Worm (Caenorhabditis elegans) whole organism, late embryonic: ENCODE data around the gene srt-5.

ENCODE experiments used
- K02D7.2 ChIP-seq: sonication (generic microtip); optimal IDR thresholded peaks from 2 replicates; lab custom pipeline; 2017; ENCODE audit warnings: mild to moderate bottlenecking, missing genetic modification characterization, missing compliant biosample characterization
- K09A11.1 ChIP-seq: sonication (generic microtip); optimal IDR thresholded peaks from 2 replicates; lab custom pipeline; 2017; ENCODE audit warnings: antibody characterized with exemption, mild to moderate bottlenecking, missing genetic modification characterization, missing compliant biosample characterization; ENCODE audit not compliant: insufficient read depth
- Y22D7AL.16 ChIP-seq: sonication (generic microtip); optimal IDR thresholded peaks from 2 replicates; lab custom pipeline; 2016; ENCODE audit warnings: missing genetic modification characterization, missing compliant biosample characterization
- ahr-1 ChIP-seq: sonication (generic microtip); optimal IDR thresholded peaks from 2 replicates; lab custom pipeline; 2016; ENCODE audit warnings: missing genetic modification characterization, missing compliant biosample characterization
- ceh-19 ChIP-seq: fragments of 200-800 bp; sonication (Bioruptor generic); optimal IDR thresholded peaks from 2 replicates; lab custom pipeline; 2018; ENCODE audit warnings: mild to moderate bottlenecking, missing genetic modification characterization, missing compliant biosample characterization
- ceh-2 ChIP-seq: sonication (generic microtip); optimal IDR thresholded peaks from 2 replicates; lab custom pipeline; 2016; ENCODE audit warnings: missing genotype, missing genetic modification characterization, missing compliant biosample characterization
- ceh-22 ChIP-seq: sonication (generic microtip); optimal IDR thresholded peaks from 2 replicates; lab custom pipeline; 2017; ENCODE audit warnings: missing biosample characterization, missing genetic modification characterization
- ceh-24 ChIP-seq: sonication (generic microtip); optimal IDR thresholded peaks from 2 replicates; lab custom pipeline; 2016; ENCODE audit warnings: mild to moderate bottlenecking, missing genetic modification characterization, missing compliant biosample characterization
- ceh-45 ChIP-seq: fragments of 200-800 bp; sonication (Bioruptor generic); IDR thresholded peaks from 2 replicates; pipeline ENCODE4 v1.3.6; 2022; ENCODE audit warnings: missing genetic modification reagents, missing genetic modification characterization, missing compliant biosample characterization
- ceh-9 ChIP-seq: sonication (generic microtip); optimal IDR thresholded peaks from 2 replicates; lab custom pipeline; 2016; ENCODE audit warnings: mild to moderate bottlenecking, missing genetic modification characterization, inconsistent platforms, missing compliant biosample characterization
- dmd-4 ChIP-seq: sonication (generic microtip); optimal IDR thresholded peaks from 2 replicates; lab custom pipeline; 2016; ENCODE audit warnings: borderline replicate concordance, missing genetic modification characterization, missing compliant biosample characterization
- dve-1 ChIP-seq: sonication (generic microtip); optimal IDR thresholded peaks from 2 replicates; lab custom pipeline; 2017; ENCODE audit warnings: antibody characterized with exemption, mild to moderate bottlenecking, missing genetic modification characterization, missing compliant biosample characterization
- fkh-10 ChIP-seq: fragments of 150-350 bp; optimal IDR thresholded peaks from 2 replicates; lab custom pipeline; 2014; ENCODE audit warnings: missing biosample characterization, missing genetic modification reagents, missing genetic modification characterization
- madf-2 ChIP-seq: sonication (generic microtip); optimal IDR thresholded peaks from 2 replicates; lab custom pipeline; 2017; ENCODE audit warnings: missing genetic modification characterization, missing compliant biosample characterization
- nfya-1 ChIP-seq: sonication (generic microtip); optimal IDR thresholded peaks from 2 replicates; lab custom pipeline; 2017; ENCODE audit warnings: missing genetic modification characterization, mild to moderate bottlenecking, missing compliant biosample characterization, antibody characterized with exemption, moderate library complexity
- nhr-11 ChIP-seq: fragments of 150-350 bp; optimal IDR thresholded peaks from 2 replicates; lab custom pipeline; 2014; ENCODE audit warnings: missing biosample characterization, missing genetic modification characterization
- odd-2 ChIP-seq: sonication (generic microtip); optimal IDR thresholded peaks from 2 replicates; lab custom pipeline; 2017; ENCODE audit warnings: antibody characterized with exemption, mild to moderate bottlenecking, missing genetic modification characterization, missing compliant biosample characterization
- pat-9 ChIP-seq: fragments of 200-800 bp; sonication (Bioruptor generic); optimal IDR thresholded peaks from 2 replicates; lab custom pipeline; 2018; ENCODE audit warnings: mild to moderate bottlenecking, missing genetic modification characterization, moderate library complexity, missing compliant biosample characterization
- tbx-7 ChIP-seq: sonication (generic microtip); optimal IDR thresholded peaks from 2 replicates; lab custom pipeline; 2016; ENCODE audit warnings: missing genotype, missing genetic modification characterization, missing compliant biosample characterization
- ttx-3 ChIP-seq: sonication (generic microtip); optimal IDR thresholded peaks from 2 replicates; lab custom pipeline; 2016; ENCODE audit warnings: missing genetic modification reagents, missing genetic modification characterization, missing compliant biosample characterization
- unc-55 ChIP-seq: sonication (generic microtip); optimal IDR thresholded peaks from 2 replicates; lab custom pipeline; 2017; ENCODE audit warnings: missing biosample characterization, missing genetic modification reagents, missing genetic modification characterization
- zip-5 ChIP-seq: sonication (generic microtip); optimal IDR thresholded peaks from 2 replicates; lab custom pipeline; 2016; ENCODE audit warnings: missing genetic modification characterization, missing compliant biosample characterization
- ztf-16 ChIP-seq: sonication (generic microtip); optimal IDR thresholded peaks from 2 replicates; lab custom pipeline; 2017; ENCODE audit warnings: missing genetic modification characterization, missing compliant biosample characterization

The srt-5 gene

ce11 chrV:3038058-3038457 lies 42.6 kb downstream of the srt-5 start:
- TF ChIP-seq nhr-11 (tag; lab: Kevin White, UChicago) (no peak), K09A11.1 (tag; lab: Kevin White, UChicago) (no peak), pat-9 (tag; lab: Kevin White, UChicago) (no peak), ztf-16 (tag; lab: Kevin White, UChicago) (no peak), K02D7.2 (no peak), ceh-9 (tag; lab: Kevin White, UChicago) (no peak), odd-2 (tag; lab: Kevin White, UChicago) (no peak), fkh-10 (GFP tag; lab: Kevin White, UChicago) (no peak), madf-2 (no peak), ceh-45 (no peak), ceh-2 (no peak), ceh-24 (tag; lab: Kevin White, UChicago) (no peak), dve-1 (tag; lab: Kevin White, UChicago) (no peak), unc-55 (GFP tag; lab: Kevin White, UChicago) (no peak), nfya-1 (tag; lab: Kevin White, UChicago) (no peak), tbx-7 (tag; lab: Kevin White, UChicago) (no peak), Y22D7AL.16 (tag; lab: Kevin White, UChicago) (no peak)

- no peak for TF ChIP-seq pat-9 (tag; lab: Kevin White, UChicago)
- TF ChIP-seq ceh-22 (tag; lab: Kevin White, UChicago), result no peak
- TF ChIP-seq ahr-1, result no peak
- no peak for TF ChIP-seq ceh-19 (GFP tag; lab: Kevin White, UChicago)
- no peak for TF ChIP-seq dmd-4 (tag; lab: Kevin White, UChicago)
Observed at ce11 chrV:3034236-3034635, 46.5 kb downstream of the srt-5 start, which contains the start of gene srw-8. Gene srw-8, minus strand, starts transcription at chrV:3034336.

DNA sequence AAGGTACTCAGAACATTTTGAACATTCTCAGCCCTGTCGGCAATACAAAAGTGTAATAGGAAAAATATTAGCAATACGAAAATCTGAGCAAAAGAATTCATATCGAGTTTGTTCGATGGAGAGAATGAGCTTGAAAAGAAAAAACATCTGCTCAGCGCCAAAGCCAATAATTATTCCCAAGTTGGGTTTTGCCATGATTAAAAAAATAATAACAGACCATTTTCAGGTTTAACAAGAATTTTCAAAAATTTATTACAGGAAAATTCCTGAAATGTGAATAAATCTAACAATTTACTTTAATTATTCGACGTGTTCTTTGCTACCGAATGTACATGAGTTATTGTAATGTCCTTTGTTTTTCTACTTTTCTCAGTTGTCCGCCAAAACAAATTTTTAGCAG lies 48.3 kb downstream of the srt-5 start, which contains the start of gene irld-38:
TSS of gene irld-38 (minus strand) at position 101 of the 400 bp plus-strand sequence.
- TF ChIP-seq zip-5 (tag; lab: Kevin White, UChicago) (no peak), ttx-3 (tag; lab: Kevin White, UChicago) (no peak)
- TF ChIP-seq, all 69 proteins: peak for 0
